Worm (Caenorhabditis elegans) whole organism, L1 larva: ENCODE measurements around the gene C50F4.10.

ENCODE experiments used
- C04F5.9 ChIP-seq: sonication (generic microtip); optimal IDR thresholded peaks from 2 replicates; lab custom pipeline; 2016; ENCODE audit warnings: missing genetic modification characterization, missing compliant biosample characterization
- F16B12.6 ChIP-seq: fragments of 150-350 bp; optimal IDR thresholded peaks from 2 replicates; lab custom pipeline; 2014; ENCODE audit warnings: missing biosample characterization, missing genetic modification characterization
- Y116A8C.19 ChIP-seq: sonication (generic microtip); optimal IDR thresholded peaks from 2 replicates; lab custom pipeline; 2016; ENCODE audit warnings: missing compliant biosample characterization, missing genetic modification characterization, borderline replicate concordance
- alr-1 ChIP-seq: fragments of 200-800 bp; sonication (Bioruptor generic); optimal IDR thresholded peaks from 2 replicates; lab custom pipeline; 2018; ENCODE audit warnings: borderline replicate concordance, mild to moderate bottlenecking, missing genetic modification characterization, missing compliant biosample characterization
- aly-2 ChIP-seq: fragments of 150-350 bp; optimal IDR thresholded peaks from 2 replicates; lab custom pipeline; 2014; ENCODE audit warnings: missing biosample characterization, missing genetic modification characterization
- ama-1 ChIP-seq: fragments of 150-350 bp; optimal IDR thresholded peaks from 2 replicates; lab custom pipeline; 2014
- ceh-63 ChIP-seq: fragments of 200-800 bp; sonication (Bioruptor generic); optimal IDR thresholded peaks from 2 replicates; lab custom pipeline; 2018; ENCODE audit warnings: mild to moderate bottlenecking, missing genetic modification characterization, missing compliant biosample characterization
- ceh-82 ChIP-seq, 3 experiments: fragments of 150-350 bp in 1 of 3; sonication (generic microtip) in 2 of 3; optimal IDR thresholded peaks; 2 replicates each; lab custom pipeline; 2014 to 2017; ENCODE audit warnings: missing biosample characterization in 3 of 3, missing genetic modification characterization in 3 of 3
- ceh-88 ChIP-seq: fragments of 200-800 bp; sonication (Bioruptor generic); IDR thresholded peaks from 2 replicates; pipeline ENCODE4 v1.3.6; 2022; ENCODE audit warnings: missing genetic modification characterization, missing compliant biosample characterization
- ces-1 ChIP-seq: fragments of 150-350 bp; optimal IDR thresholded peaks from 2 replicates; lab custom pipeline; 2014; ENCODE audit warnings: missing biosample characterization, missing genetic modification reagents, missing genetic modification characterization
- dpl-1 ChIP-seq, 3 experiments: fragments of 150-350 bp in 2 of 3; sonication (generic microtip) in 1 of 3; optimal IDR thresholded peaks; 2 replicates each; lab custom pipeline; 2014 to 2017; ENCODE audit warnings: missing biosample characterization in 3 of 3, missing genetic modification characterization in 3 of 3, missing genetic modification reagents in 3 of 3
- dsc-1 ChIP-seq: sonication (generic microtip); optimal IDR thresholded peaks from 2 replicates; lab custom pipeline; 2016; ENCODE audit warnings: mild to moderate bottlenecking, missing genetic modification characterization, missing compliant biosample characterization
- elt-3 ChIP-seq, 6 experiments: fragments of 150-350 bp in 1 of 6; sonication (generic microtip); optimal IDR thresholded peaks; 2 replicates each; lab custom pipeline; 2017 to 2018; ENCODE audit warnings: missing biosample characterization in 6 of 6, missing genetic modification characterization in 6 of 6, inconsistent platforms in 1 of 6
- ets-5 ChIP-seq: fragments of 200-800 bp; sonication (Bioruptor generic); IDR thresholded peaks from 2 replicates; pipeline ENCODE4 v1.3.6; 2022; ENCODE audit warnings: missing genetic modification characterization, missing compliant biosample characterization
- fkh-4 ChIP-seq: sonication (generic microtip); optimal IDR thresholded peaks from 2 replicates; lab custom pipeline; 2016; ENCODE audit warnings: missing compliant biosample characterization, missing genetic modification characterization, borderline replicate concordance
- hlh-17 ChIP-seq: fragments of 200-800 bp; sonication (Bioruptor generic); optimal IDR thresholded peaks from 2 replicates; lab custom pipeline; 2018; ENCODE audit warnings: missing genetic modification characterization, mild to moderate bottlenecking, missing compliant biosample characterization, moderate library complexity, borderline replicate concordance
- hlh-4 ChIP-seq: sonication (generic microtip); optimal IDR thresholded peaks from 2 replicates; lab custom pipeline; 2016; ENCODE audit warnings: mild to moderate bottlenecking, missing genetic modification characterization, missing compliant biosample characterization
- isw-1 ChIP-seq: fragments of 200-800 bp; sonication (Bioruptor generic); IDR thresholded peaks from 2 replicates; pipeline ENCODE4 v1.3.6; 2022; ENCODE audit warnings: missing genetic modification characterization, missing compliant biosample characterization
- lin-14 ChIP-seq: fragments of 200-800 bp; sonication (Bioruptor generic); optimal IDR thresholded peaks from 2 replicates; lab custom pipeline; 2018; ENCODE audit warnings: mild to moderate bottlenecking, missing genetic modification characterization, moderate library complexity, missing compliant biosample characterization
- lin-15B ChIP-seq: fragments of 150-350 bp; sonication (generic microtip); optimal IDR thresholded peaks from 3 replicates; lab custom pipeline; 2014; ENCODE audit warnings: missing biosample characterization, missing genetic modification characterization
- lin-35 ChIP-seq, 2 experiments: fragments of 150-350 bp; optimal IDR thresholded peaks; 2 replicates each; lab custom pipeline; 2014; ENCODE audit warnings: missing biosample characterization in 2 of 2, missing genetic modification characterization in 2 of 2, missing genetic modification reagents in 2 of 2
- lin-39 ChIP-seq: fragments of 150-350 bp; optimal IDR thresholded peaks from 2 replicates; lab custom pipeline; 2014; ENCODE audit warnings: missing biosample characterization, missing genetic modification reagents, missing genetic modification characterization
- lir-3 ChIP-seq: sonication (generic microtip); optimal IDR thresholded peaks from 2 replicates; lab custom pipeline; 2016; ENCODE audit warnings: mild to moderate bottlenecking, missing genetic modification characterization, moderate library complexity, missing compliant biosample characterization; ENCODE audit not compliant: poor library complexity
- mab-9 ChIP-seq: fragments of 200-800 bp; sonication (Bioruptor generic); IDR thresholded peaks from 2 replicates; pipeline ENCODE4 v1.3.6; 2022; ENCODE audit warnings: missing genetic modification reagents, missing genetic modification characterization, missing compliant biosample characterization
- mdl-1 ChIP-seq, 2 experiments: fragments of 150-350 bp; optimal IDR thresholded peaks; 2 replicates each; lab custom pipeline; 2014 to 2017; ENCODE audit warnings: missing biosample characterization in 2 of 2, missing genetic modification characterization in 2 of 2, inconsistent platforms in 1 of 2
- mef-2 ChIP-seq: fragments of 150-350 bp; optimal IDR thresholded peaks from 2 replicates; lab custom pipeline; 2014; ENCODE audit warnings: missing biosample characterization, missing genetic modification characterization
- nhr-11 ChIP-seq: fragments of 150-350 bp; optimal IDR thresholded peaks from 2 replicates; lab custom pipeline; 2014; ENCODE audit warnings: missing biosample characterization, missing genetic modification characterization
- nhr-12 ChIP-seq: sonication (generic microtip); optimal IDR thresholded peaks from 2 replicates; lab custom pipeline; 2017; ENCODE audit warnings: missing biosample characterization, missing genetic modification characterization
- nhr-20 ChIP-seq: sonication (generic microtip); optimal IDR thresholded peaks from 2 replicates; lab custom pipeline; 2016; ENCODE audit warnings: mild to moderate bottlenecking, missing genetic modification characterization, missing compliant biosample characterization
- nhr-47 ChIP-seq: sonication (generic microtip); optimal IDR thresholded peaks from 2 replicates; lab custom pipeline; 2016; ENCODE audit warnings: mild to moderate bottlenecking, missing genetic modification characterization, moderate library complexity, missing compliant biosample characterization
- nhr-71 ChIP-seq: sonication (generic microtip); optimal IDR thresholded peaks from 2 replicates; lab custom pipeline; 2016; ENCODE audit warnings: mild to moderate bottlenecking, missing genetic modification characterization, moderate library complexity, missing compliant biosample characterization
- nhr-76 ChIP-seq: sonication (generic microtip); optimal IDR thresholded peaks from 2 replicates; lab custom pipeline; 2017; ENCODE audit warnings: missing biosample characterization, missing genetic modification characterization
- nhr-77 ChIP-seq: fragments of 150-350 bp; optimal IDR thresholded peaks from 2 replicates; lab custom pipeline; 2014; ENCODE audit warnings: missing biosample characterization, missing genetic modification characterization
- nhr-84 ChIP-seq: sonication (generic microtip); optimal IDR thresholded peaks from 2 replicates; lab custom pipeline; 2017; ENCODE audit warnings: missing biosample characterization, missing genetic modification characterization
- pag-3 ChIP-seq: sonication (generic microtip); optimal IDR thresholded peaks from 2 replicates; lab custom pipeline; 2017; ENCODE audit warnings: missing genetic modification characterization, mild to moderate bottlenecking, missing compliant biosample characterization, antibody characterized with exemption, borderline replicate concordance; ENCODE audit not compliant: insufficient read depth
- pax-3 ChIP-seq: fragments of 200-800 bp; sonication (Bioruptor generic); optimal IDR thresholded peaks from 2 replicates; lab custom pipeline; 2018; ENCODE audit warnings: mild to moderate bottlenecking, missing genetic modification characterization, moderate library complexity, missing compliant biosample characterization
- pqm-1 ChIP-seq: sonication (generic microtip); optimal IDR thresholded peaks from 3 replicates; lab custom pipeline; 2017; ENCODE audit warnings: missing biosample characterization, missing genetic modification characterization
- snpc-4 ChIP-seq: fragments of 150-350 bp; optimal IDR thresholded peaks from 2 replicates; lab custom pipeline; 2014; ENCODE audit warnings: missing biosample characterization, missing genetic modification characterization
- sox-4 ChIP-seq: sonication (generic microtip); optimal IDR thresholded peaks from 2 replicates; lab custom pipeline; 2016; ENCODE audit warnings: missing genetic modification characterization, missing compliant biosample characterization
- sptf-1 ChIP-seq: fragments of 150-350 bp; optimal IDR thresholded peaks from 2 replicates; lab custom pipeline; 2014; ENCODE audit warnings: missing biosample characterization, missing genetic modification characterization
- sup-37 ChIP-seq: fragments of 200-800 bp; sonication (Bioruptor generic); optimal IDR thresholded peaks from 2 replicates; lab custom pipeline; 2018; ENCODE audit warnings: mild to moderate bottlenecking, missing genetic modification characterization, missing compliant biosample characterization
- swsn-7 ChIP-seq: sonication (generic microtip); optimal IDR thresholded peaks from 2 replicates; lab custom pipeline; 2016; ENCODE audit warnings: missing genetic modification characterization, missing compliant biosample characterization
- unc-130 ChIP-seq: fragments of 150-350 bp; optimal IDR thresholded peaks from 2 replicates; lab custom pipeline; 2017; ENCODE audit warnings: missing biosample characterization, missing genetic modification characterization, inconsistent platforms
- unc-62 ChIP-seq: fragments of 150-350 bp; optimal IDR thresholded peaks from 2 replicates; lab custom pipeline; 2014; ENCODE audit warnings: missing biosample characterization, missing genetic modification reagents, missing genetic modification characterization
- unc-98 ChIP-seq: fragments of 200-800 bp; sonication (Bioruptor generic); IDR thresholded peaks from 2 replicates; pipeline ENCODE4 v1.3.6; 2022; ENCODE audit warnings: missing genetic modification characterization, missing compliant biosample characterization
- vab-15 ChIP-seq: sonication (generic microtip); optimal IDR thresholded peaks from 2 replicates; lab custom pipeline; 2017; ENCODE audit warnings: missing genotype, mild to moderate bottlenecking, missing genetic modification characterization, missing compliant biosample characterization
- zip-4 ChIP-seq: fragments of 200-800 bp; sonication (Bioruptor generic); optimal IDR thresholded peaks from 2 replicates; lab custom pipeline; 2018; ENCODE audit warnings: mild to moderate bottlenecking, missing genetic modification characterization, moderate library complexity, missing compliant biosample characterization
- ztf-11 ChIP-seq, 2 experiments: sonication (generic microtip); optimal IDR thresholded peaks; 2 replicates each; lab custom pipeline; 2016 to 2017; ENCODE audit warnings: missing genetic modification characterization in 2 of 2, missing biosample characterization in 1 of 2, missing compliant biosample characterization in 1 of 2

Gene C50F4.10

DNA sequence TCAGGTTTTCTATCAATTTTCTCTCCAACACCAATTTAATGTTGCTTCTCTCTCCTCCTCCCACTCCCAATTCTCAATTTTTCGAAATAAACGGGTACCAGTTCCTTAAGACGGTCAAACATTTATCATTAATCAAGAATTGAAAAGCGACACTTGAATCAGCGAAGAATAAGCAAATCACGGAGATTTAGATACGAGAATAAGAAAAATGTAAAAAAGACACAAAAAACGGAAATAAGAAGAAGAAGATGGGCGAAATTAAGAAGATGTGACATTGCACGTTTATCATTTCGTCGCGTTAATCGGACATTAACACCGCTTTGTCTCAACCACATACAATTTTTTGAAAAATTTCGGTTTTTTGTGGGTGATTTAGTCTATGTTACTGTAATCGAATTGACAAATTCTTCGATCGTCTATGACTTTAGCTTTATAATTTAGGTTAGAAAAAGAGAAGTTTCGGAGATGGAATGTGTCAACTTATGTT, 26.9 kb downstream of the C50F4.10 start, which contains the start of gene haao-1 (continued):
- TF ChIP-seq swsn-7 (tag; lab: Kevin White, UChicago) (no peak), fkh-4 (tag; lab: Kevin White, UChicago) (no peak), lir-3 (no peak), nhr-12 (tag; lab: Kevin White, UChicago) (no peak), ces-1 (GFP tag; lab: Kevin White, UChicago) (no peak), nhr-11 (tag; lab: Kevin White, UChicago) (no peak), hlh-4 (no peak)

DNA sequence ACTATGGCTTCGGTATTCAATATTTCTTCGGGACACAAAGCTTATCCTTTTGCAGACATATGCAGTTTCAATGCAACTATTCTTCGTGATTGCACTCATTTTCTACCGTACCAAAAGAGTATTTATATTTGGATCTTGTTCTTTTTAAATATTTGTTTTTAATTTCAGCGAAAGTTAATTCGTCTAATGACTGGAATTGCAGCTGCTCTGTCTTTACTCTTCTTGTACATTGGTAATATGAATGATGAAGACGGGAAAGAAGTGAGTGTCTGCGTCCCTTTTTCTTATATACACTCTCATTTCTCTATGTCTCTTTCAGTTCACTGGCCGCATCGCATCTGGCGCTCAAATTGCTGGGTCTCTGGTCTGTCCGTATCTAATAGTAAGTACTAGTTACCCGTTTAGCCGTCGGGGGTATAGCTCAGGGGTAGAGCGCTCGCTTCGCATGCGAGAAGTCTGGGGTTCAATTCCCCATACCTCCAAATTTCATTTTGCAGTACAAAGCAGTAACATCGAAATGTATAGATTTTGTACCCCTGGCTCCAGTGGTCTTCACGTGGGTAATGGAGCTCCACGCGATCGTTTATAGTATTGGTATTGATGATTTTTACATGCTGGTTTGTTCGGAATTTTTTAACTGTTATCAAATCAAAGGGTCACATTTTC, 28.1 kb downstream of the C50F4.10 start:
- TF ChIP-seq ceh-63 (GFP tag; lab: Kevin White, UChicago), result no peak
- TF ChIP-seq sup-37 (GFP tag; lab: Kevin White, UChicago), result no peak
- no peak for TF ChIP-seq lin-15B (tag; lab: Kevin White, UChicago)
- TF ChIP-seq nhr-11 (tag; lab: Kevin White, UChicago), result no peak
- TF ChIP-seq ztf-11 (tag; optimal IDR thresholded peaks at IDR 0.05; lab: Kevin White, UChicago), result peak in 1 of 2 experiments; percentile 15
- peak; percentile 81 for TF ChIP-seq nhr-20
- peak; percentile 60 for TF ChIP-seq mab-9 (GFP tag; lab: Robert Waterston, UW)
- no peak for TF ChIP-seq sptf-1 (tag; lab: Kevin White, UChicago)
- TF ChIP-seq lin-39 (tag; lab: Kevin White, UChicago), result peak; percentile 18
- peak; percentile 87 for TF ChIP-seq nhr-47 (tag; lab: Kevin White, UChicago)
- peak; percentile 46 for TF ChIP-seq isw-1 (GFP tag; lab: Robert Waterston, UW)
- no peak for TF ChIP-seq hlh-17
- TF ChIP-seq vab-15 (tag; lab: Kevin White, UChicago), result no peak
- TF ChIP-seq dsc-1 (tag; lab: Kevin White, UChicago), result peak; percentile 81
- peak; percentile 5 for TF ChIP-seq ama-1
- peak; percentile 33 for TF ChIP-seq sox-4
- no peak for TF ChIP-seq ets-5
- no peak for TF ChIP-seq nhr-76
- peak; percentile 12 to 51 (median 49) for TF ChIP-seq dpl-1 (GFP tag; optimal IDR thresholded peaks at IDR 0.05; lab: Kevin White, UChicago)
- peak; percentile 64 for TF ChIP-seq pax-3 (tag; lab: Kevin White, UChicago)
- peak; percentile 43; the same call in 1 of the 2 replicates for TF ChIP-seq unc-98 (GFP tag; lab: Robert Waterston, UW)
- peak; percentile 30 for TF ChIP-seq C04F5.9
- peak; percentile 81 for TF ChIP-seq lin-14 (GFP tag; lab: Kevin White, UChicago)
- TF ChIP-seq pqm-1 (tag; lab: Kevin White, UChicago), result no peak
- TF ChIP-seq mef-2, result no peak
- TF ChIP-seq Y116A8C.19 (tag; lab: Kevin White, UChicago), result no peak
- TF ChIP-seq nhr-84 (tag; lab: Kevin White, UChicago), result no peak
- TF ChIP-seq ceh-88 (GFP tag; lab: Robert Waterston, UW), result 0 out of 2 replicates have a peak, but pooled peaks have one; percentile 20
- TF ChIP-seq unc-62, result no peak
- TF ChIP-seq fkh-4 (tag; lab: Kevin White, UChicago), result no peak
- TF ChIP-seq aly-2 (tag; lab: Kevin White, UChicago), result peak; percentile 19
- peak; percentile 95 for TF ChIP-seq snpc-4 (tag; lab: Kevin White, UChicago)
- TF ChIP-seq swsn-7 (tag; lab: Kevin White, UChicago), result peak; percentile 77
- TF ChIP-seq unc-130 (tag; lab: Kevin White, UChicago), result peak; percentile 44
- no peak for TF ChIP-seq pag-3 (tag; lab: Kevin White, UChicago)
- TF ChIP-seq zip-4 (GFP tag; lab: Kevin White, UChicago), result no peak
- peak; percentile 61 for TF ChIP-seq lin-35 (GFP tag; optimal IDR thresholded peaks at IDR 0.05; lab: Kevin White, UChicago)
- TF ChIP-seq ceh-82 (tag; optimal IDR thresholded peaks at IDR 0.05; lab: Kevin White, UChicago), result peak in 2 of 3 experiments; percentile 38 to 71
- peak; percentile 87 for TF ChIP-seq nhr-71 (tag; lab: Kevin White, UChicago)
- TF ChIP-seq elt-3 (tag; optimal IDR thresholded peaks at IDR 0.05; lab: Kevin White, UChicago), result peak in 2 of 6 experiments; percentile 18 to 45
- TF ChIP-seq F16B12.6 (tag; lab: Kevin White, UChicago), result peak; percentile 6
- TF ChIP-seq nhr-77 (tag; lab: Kevin White, UChicago), result peak; percentile 65
- peak in 1 of 2 experiments; percentile 76 for TF ChIP-seq mdl-1 (tag; optimal IDR thresholded peaks at IDR 0.05; lab: Kevin White, UChicago)
- no peak for TF ChIP-seq alr-1
